Worm (Caenorhabditis elegans) whole organism, mixed stage, embryonic: ENCODE measurements around the gene F26H11.8.
A peak's percentile ranks its signal among the peaks of the same experiment; 100 is the strongest.
"Not testable (repeated sequence)": the region's sequence is repeated elsewhere in the genome, so short reads cannot be mapped to it uniquely, and the experiment has no call there.

ENCODE experiments used
- M03D4.4 ChIP-seq: sonication (generic microtip); optimal IDR thresholded peaks from 2 replicates; lab custom pipeline; 2017; ENCODE audit warnings: mild to moderate bottlenecking, missing genetic modification characterization, missing compliant biosample characterization
- bed-3 ChIP-seq: fragments of 200-800 bp; sonication (Bioruptor generic); optimal IDR thresholded peaks from 3 replicates; lab custom pipeline; 2018; ENCODE audit warnings: mild to moderate bottlenecking, missing genetic modification characterization, moderate library complexity, missing compliant biosample characterization
- blmp-1 ChIP-seq: fragments of 150-350 bp; optimal IDR thresholded peaks from 2 replicates; lab custom pipeline; 2014; ENCODE audit warnings: missing biosample characterization, missing genetic modification characterization
- ceh-39 ChIP-seq: fragments of 150-350 bp; optimal IDR thresholded peaks from 2 replicates; lab custom pipeline; 2014; ENCODE audit warnings: missing biosample characterization, missing genetic modification characterization
- ceh-43 ChIP-seq: fragments of 200-800 bp; sonication (Bioruptor generic); optimal IDR thresholded peaks from 2 replicates; lab custom pipeline; 2018; ENCODE audit warnings: mild to moderate bottlenecking, missing genetic modification characterization, moderate library complexity, missing compliant biosample characterization
- ceh-83 ChIP-seq: fragments of 200-800 bp; sonication (Bioruptor generic); optimal IDR thresholded peaks from 2 replicates; lab custom pipeline; 2018; ENCODE audit warnings: mild to moderate bottlenecking, missing genetic modification characterization, missing compliant biosample characterization
- ces-1 ChIP-seq: fragments of 150-350 bp; optimal IDR thresholded peaks from 2 replicates; lab custom pipeline; 2014; ENCODE audit warnings: missing biosample characterization, missing genetic modification reagents, missing genetic modification characterization
- cnd-1 ChIP-seq: fragments of 200-800 bp; sonication (Bioruptor generic); optimal IDR thresholded peaks from 2 replicates; lab custom pipeline; 2018; ENCODE audit warnings: mild to moderate bottlenecking, missing genetic modification characterization, missing compliant biosample characterization
- drap-1 ChIP-seq: fragments of 200-800 bp; sonication (Bioruptor generic); optimal IDR thresholded peaks from 3 replicates; lab custom pipeline; 2018; ENCODE audit warnings: mild to moderate bottlenecking, missing genetic modification characterization, missing compliant biosample characterization
- elt-1 ChIP-seq: sonication (generic microtip); optimal IDR thresholded peaks from 2 replicates; lab custom pipeline; 2017; ENCODE audit warnings: missing genetic modification characterization, mild to moderate bottlenecking, missing compliant biosample characterization, antibody characterized with exemption, moderate library complexity, borderline replicate concordance; ENCODE audit not compliant: insufficient read depth
- elt-3 ChIP-seq: fragments of 150-350 bp; optimal IDR thresholded peaks from 2 replicates; lab custom pipeline; 2014; ENCODE audit warnings: missing biosample characterization, missing genetic modification characterization
- flh-1 ChIP-seq: fragments of 200-800 bp; sonication (Bioruptor generic); optimal IDR thresholded peaks from 2 replicates; lab custom pipeline; 2018; ENCODE audit warnings: mild to moderate bottlenecking, missing genetic modification characterization, moderate library complexity, missing compliant biosample characterization
- ham-2 ChIP-seq: fragments of 200-800 bp; sonication (Bioruptor generic); optimal IDR thresholded peaks from 2 replicates; lab custom pipeline; 2018; ENCODE audit warnings: mild to moderate bottlenecking, missing genetic modification characterization, missing compliant biosample characterization
- hlh-1 ChIP-seq: fragments of 150-350 bp; optimal IDR thresholded peaks from 2 replicates; lab custom pipeline; 2014; ENCODE audit warnings: missing biosample characterization, missing genetic modification reagents, missing genetic modification characterization
- lin-13 ChIP-seq: fragments of 150-350 bp; optimal IDR thresholded peaks from 2 replicates; lab custom pipeline; 2014; ENCODE audit warnings: missing biosample characterization, missing genetic modification characterization
- lin-32 ChIP-seq: fragments of 200-800 bp; sonication (Bioruptor generic); optimal IDR thresholded peaks from 2 replicates; lab custom pipeline; 2018; ENCODE audit warnings: mild to moderate bottlenecking, missing genetic modification characterization, missing compliant biosample characterization
- lsy-2 ChIP-seq: fragments of 150-350 bp; optimal IDR thresholded peaks from 2 replicates; lab custom pipeline; 2014; ENCODE audit warnings: missing biosample characterization, missing genetic modification characterization
- mab-5 ChIP-seq: fragments of 150-350 bp; optimal IDR thresholded peaks from 2 replicates; lab custom pipeline; 2014; ENCODE audit warnings: missing biosample characterization, missing genetic modification characterization
- mep-1 ChIP-seq: fragments of 150-350 bp; optimal IDR thresholded peaks from 2 replicates; lab custom pipeline; 2017; ENCODE audit warnings: missing biosample characterization, missing genetic modification reagents, missing genetic modification characterization, inconsistent platforms
- mls-2 ChIP-seq: sonication (generic microtip); optimal IDR thresholded peaks from 2 replicates; lab custom pipeline; 2016; ENCODE audit warnings: mild to moderate bottlenecking, missing genetic modification characterization, moderate library complexity, missing compliant biosample characterization
- nhr-12 ChIP-seq: fragments of 150-350 bp; optimal IDR thresholded peaks from 2 replicates; lab custom pipeline; 2014; ENCODE audit warnings: missing biosample characterization, missing genetic modification characterization
- nhr-2 ChIP-seq: fragments of 150-350 bp; optimal IDR thresholded peaks from 2 replicates; lab custom pipeline; 2014; ENCODE audit warnings: missing biosample characterization, missing genetic modification characterization
- nhr-237 ChIP-seq: fragments of 150-350 bp; optimal IDR thresholded peaks from 2 replicates; lab custom pipeline; 2014; ENCODE audit warnings: missing biosample characterization, missing genetic modification characterization
- nhr-28 ChIP-seq: fragments of 150-350 bp; optimal IDR thresholded peaks from 2 replicates; lab custom pipeline; 2014; ENCODE audit warnings: missing biosample characterization, missing genetic modification characterization
- nhr-76 ChIP-seq: sonication (generic microtip); optimal IDR thresholded peaks from 2 replicates; lab custom pipeline; 2017; ENCODE audit warnings: missing biosample characterization, missing genetic modification characterization
- pha-4 ChIP-seq: fragments of 150-350 bp; optimal IDR thresholded peaks from 2 replicates; lab custom pipeline; 2018; ENCODE audit warnings: missing biosample characterization, missing genetic modification reagents, missing genetic modification characterization
- sem-2 ChIP-seq: fragments of 200-800 bp; sonication (Bioruptor generic); optimal IDR thresholded peaks from 2 replicates; lab custom pipeline; 2018; ENCODE audit warnings: mild to moderate bottlenecking, missing genetic modification characterization, missing compliant biosample characterization
- snpc-4 ChIP-seq: fragments of 150-350 bp; optimal IDR thresholded peaks from 2 replicates; lab custom pipeline; 2014; ENCODE audit warnings: missing biosample characterization, missing genetic modification characterization
- sptf-1 ChIP-seq: sonication (generic microtip); optimal IDR thresholded peaks from 2 replicates; lab custom pipeline; 2017; ENCODE audit warnings: mild to moderate bottlenecking, missing genetic modification characterization, moderate library complexity, missing compliant biosample characterization
- tbx-8 ChIP-seq: fragments of 200-800 bp; sonication (Bioruptor generic); optimal IDR thresholded peaks from 2 replicates; lab custom pipeline; 2018; ENCODE audit warnings: mild to moderate bottlenecking, missing genetic modification characterization, moderate library complexity, missing compliant biosample characterization
- unc-120 ChIP-seq: sonication (generic microtip); optimal IDR thresholded peaks from 2 replicates; lab custom pipeline; 2017; ENCODE audit warnings: missing genetic modification characterization, missing compliant biosample characterization; ENCODE audit not compliant: poor library complexity, severe bottlenecking
- unc-39 ChIP-seq: fragments of 150-350 bp; optimal IDR thresholded peaks from 2 replicates; lab custom pipeline; 2014; ENCODE audit warnings: missing biosample characterization, missing genetic modification characterization
- unc-62 ChIP-seq: fragments of 150-350 bp; optimal IDR thresholded peaks from 2 replicates; lab custom pipeline; 2014; ENCODE audit warnings: missing biosample characterization, missing genetic modification reagents, missing genetic modification characterization
- zip-8 ChIP-seq: fragments of 150-350 bp; optimal IDR thresholded peaks from 2 replicates; lab custom pipeline; 2014; ENCODE audit warnings: missing biosample characterization, missing genetic modification characterization
- ztf-11 ChIP-seq: fragments of 150-350 bp; optimal IDR thresholded peaks from 2 replicates; lab custom pipeline; 2014; ENCODE audit warnings: missing biosample characterization, missing genetic modification characterization

Gene F26H11.8

DNA sequence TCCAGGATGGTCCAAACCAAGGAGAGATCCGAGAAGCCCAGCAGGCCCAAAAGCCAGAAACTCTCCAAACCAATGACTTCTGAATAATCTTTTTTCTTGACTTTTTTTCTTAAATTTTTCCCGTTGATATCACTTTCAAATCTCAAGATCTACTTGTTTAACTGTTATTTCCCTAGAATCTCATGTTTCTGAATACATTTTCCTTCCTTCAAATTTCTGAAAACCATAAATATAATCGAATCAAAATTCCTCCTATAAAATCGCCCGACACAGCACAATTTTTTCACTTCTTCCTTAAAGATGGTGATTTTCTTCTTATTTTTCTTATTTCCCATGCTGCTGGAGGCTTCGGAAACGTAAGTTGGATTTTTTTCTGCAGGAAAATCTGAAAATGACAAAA is at the start of gene F26H11.8:
Gene F26H11.8 (plus strand): TSS at position 301 of the 400 bp plus-strand sequence.
- TF ChIP-seq cnd-1, result no peak

DNA sequence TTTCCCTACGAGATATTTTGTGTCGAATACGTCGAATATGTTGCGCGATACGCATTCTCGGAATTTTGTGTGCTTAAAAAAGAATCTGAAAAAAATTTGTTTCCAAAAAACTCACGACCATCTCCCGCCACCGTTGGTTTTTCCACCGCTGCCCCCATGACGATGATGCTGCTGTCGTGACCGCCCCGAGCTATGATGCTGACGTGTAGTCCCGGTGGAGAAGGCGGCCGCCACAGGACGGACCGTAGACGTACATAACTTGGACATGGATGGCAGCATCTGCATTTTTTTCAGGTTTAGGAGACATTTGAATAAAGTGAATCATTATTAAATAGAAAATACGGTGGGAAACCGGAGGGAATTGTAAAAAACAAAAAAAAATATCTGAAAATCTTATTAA is 44.1 kb upstream of the F26H11.8 start, which contains the start of gene ddl-3:
Gene ddl-3 (minus strand): TSS at position 289 of the 400 bp plus-strand sequence.
- not testable (repeated sequence) for TF ChIP-seq unc-62 (GFP tag; lab: Kevin White, UChicago); mab-5 (tag; lab: Kevin White, UChicago); ces-1 (GFP tag; lab: Kevin White, UChicago)
- TF ChIP-seq, all 35 proteins: peak for 0; not testable (repeated sequence) for 35

DNA sequence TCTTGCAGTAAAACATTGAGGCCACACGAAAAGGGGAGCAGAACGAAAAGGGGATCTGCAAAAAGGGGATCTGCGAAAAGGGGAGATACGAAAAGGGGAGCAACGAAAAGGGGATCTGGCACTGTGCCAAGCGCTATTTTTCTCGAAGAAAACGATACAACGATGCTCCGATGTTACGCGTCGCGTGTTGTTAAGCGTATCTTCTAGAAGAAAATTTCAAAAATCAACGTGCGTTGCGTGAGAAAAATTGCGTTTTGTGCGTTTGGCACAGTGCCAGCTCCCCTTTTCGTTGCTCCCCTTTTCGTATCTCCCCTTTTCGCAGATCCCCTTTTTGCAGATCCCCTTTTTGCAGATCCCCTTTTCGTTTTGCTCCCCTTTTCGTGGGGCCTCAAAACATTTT is 42.1 kb upstream of the F26H11.8 start, which contains the start of gene Y54G11A.9:
Gene Y54G11A.9 (minus strand): TSS at position 196 of the 400 bp plus-strand sequence.
- not testable (repeated sequence) for TF ChIP-seq ceh-43 (GFP tag; lab: Kevin White, UChicago); unc-120 (tag; lab: Kevin White, UChicago); ztf-11

DNA sequence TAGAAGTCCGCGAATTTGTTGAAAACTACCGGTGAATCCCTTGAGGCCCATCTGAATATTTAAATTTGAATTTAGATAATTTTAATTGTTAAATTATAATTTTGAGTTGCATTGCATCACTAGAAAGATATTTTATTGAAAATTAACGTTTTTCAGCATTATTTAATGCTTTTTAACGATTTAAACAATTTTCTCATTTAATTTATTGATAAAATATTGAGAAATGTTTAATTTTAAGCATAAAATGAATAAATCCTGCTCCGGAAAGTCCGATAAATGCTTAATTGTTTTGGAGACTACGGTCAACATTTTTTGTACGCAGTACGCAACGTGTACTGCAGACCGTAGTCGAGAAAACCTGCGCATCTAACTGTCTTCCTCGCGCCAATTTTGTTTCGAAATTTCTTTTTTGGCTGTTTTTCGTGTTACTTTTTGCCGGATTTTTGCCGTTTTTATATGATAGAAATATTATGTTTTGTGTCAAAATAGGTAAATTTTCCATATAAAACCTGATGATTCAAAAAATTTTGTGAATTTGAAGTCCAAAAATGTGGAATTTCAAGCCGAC is 38.9 kb upstream of the F26H11.8 start, which contains the start of the genes Y54G11A.17, lin-7 and elof-1:
Gene Y54G11A.17 (minus strand): TSS at position 51 of the 568 bp plus-strand sequence.
Gene lin-7 (minus strand): TSS at position 51 of the 568 bp plus-strand sequence.
Gene elof-1 (plus strand): TSS at position 383 of the 568 bp plus-strand sequence.
- TF ChIP-seq mls-2, result peak; percentile 75
- TF ChIP-seq nhr-237 (tag; lab: Kevin White, UChicago), result peak; percentile 82
- TF ChIP-seq zip-8 (tag; lab: Kevin White, UChicago), result no peak
- TF ChIP-seq tbx-8 (GFP tag; lab: Kevin White, UChicago), result no peak
- TF ChIP-seq nhr-12 (tag; lab: Kevin White, UChicago), result no peak
- peak; percentile 90 for TF ChIP-seq ces-1 (GFP tag; lab: Kevin White, UChicago)
- TF ChIP-seq ceh-39, result peak; percentile 87
- peak; percentile 99 for TF ChIP-seq lsy-2
- peak; percentile 63 for TF ChIP-seq nhr-2 (tag; lab: Kevin White, UChicago)
- TF ChIP-seq bed-3 (GFP tag; lab: Kevin White, UChicago), result no peak
- peak; percentile 14 for TF ChIP-seq M03D4.4 (tag; lab: Kevin White, UChicago)
- TF ChIP-seq elt-1 (tag; lab: Kevin White, UChicago), result no peak
- peak; percentile 74 for TF ChIP-seq pha-4 (tag; lab: Kevin White, UChicago)
- peak; percentile 87 for TF ChIP-seq lin-13 (tag; lab: Kevin White, UChicago)
- TF ChIP-seq flh-1, result no peak
- no peak for TF ChIP-seq nhr-28 (tag; lab: Kevin White, UChicago)
- TF ChIP-seq sem-2, result no peak
- no peak for TF ChIP-seq ham-2 (GFP tag; lab: Kevin White, UChicago)
- TF ChIP-seq nhr-76, result no peak
- no peak for TF ChIP-seq lin-32
- TF ChIP-seq drap-1, result peak; percentile 23
- TF ChIP-seq ztf-11, result no peak
- TF ChIP-seq hlh-1 (tag; lab: Kevin White, UChicago), result peak; percentile 36
- TF ChIP-seq unc-120 (tag; lab: Kevin White, UChicago), result peak; percentile 57
- TF ChIP-seq sptf-1, result peak; percentile 85
- peak; percentile 20 for TF ChIP-seq unc-62 (GFP tag; lab: Kevin White, UChicago)
- no peak for TF ChIP-seq blmp-1 (tag; lab: Kevin White, UChicago)
- TF ChIP-seq mab-5 (tag; lab: Kevin White, UChicago), result no peak
- peak; percentile 28 for TF ChIP-seq ceh-43 (GFP tag; lab: Kevin White, UChicago)
- TF ChIP-seq unc-39, result no peak
- no peak for TF ChIP-seq elt-3 (tag; lab: Kevin White, UChicago)
- no peak for TF ChIP-seq snpc-4 (tag; lab: Kevin White, UChicago)
- peak; percentile 91 for TF ChIP-seq mep-1
- no peak for TF ChIP-seq ceh-83 (GFP tag; lab: Kevin White, UChicago)
- no peak for TF ChIP-seq cnd-1
- TF ChIP-seq, all 35 proteins: peak for 16
